Worm (Caenorhabditis elegans) whole organism, L3 larva: ENCODE measurements around the gene F35A5.1.

Experiments used
- R02D3.7 ChIP-seq: fragments of 150-350 bp; optimal IDR thresholded peaks from 2 replicates; lab custom pipeline; 2014; ENCODE audit warnings: missing biosample characterization, missing genetic modification characterization
- ZK546.5 ChIP-seq: sonication (generic microtip); optimal IDR thresholded peaks from 2 replicates; lab custom pipeline; 2017; ENCODE audit warnings: missing biosample characterization, missing genetic modification characterization
- ama-1 ChIP-seq: fragments of 150-350 bp; optimal IDR thresholded peaks from 2 replicates; lab custom pipeline; 2018
- ceh-16 ChIP-seq: sonication (generic microtip); optimal IDR thresholded peaks from 2 replicates; lab custom pipeline; 2017; ENCODE audit warnings: missing biosample characterization, missing genetic modification characterization
- ceh-28 ChIP-seq: fragments of 150-350 bp; optimal IDR thresholded peaks from 2 replicates; lab custom pipeline; 2014; ENCODE audit warnings: missing biosample characterization, missing genetic modification reagents, missing genetic modification characterization
- ceh-82 ChIP-seq: fragments of 150-350 bp; optimal IDR thresholded peaks from 2 replicates; lab custom pipeline; 2014; ENCODE audit warnings: missing biosample characterization, missing genetic modification characterization
- ceh-9 ChIP-seq: sonication (generic microtip); optimal IDR thresholded peaks from 2 replicates; lab custom pipeline; 2018; ENCODE audit warnings: missing biosample characterization, missing genetic modification characterization
- daf-12 ChIP-seq: fragments of 150-350 bp; optimal IDR thresholded peaks from 2 replicates; lab custom pipeline; 2014; ENCODE audit warnings: missing biosample characterization, missing genetic modification reagents, missing genetic modification characterization
- egl-27 ChIP-seq: sonication (generic microtip); optimal IDR thresholded peaks from 4 replicates; lab custom pipeline; 2017; ENCODE audit warnings: missing biosample characterization, missing genetic modification reagents, missing genetic modification characterization
- egl-5 ChIP-seq: fragments of 150-350 bp; optimal IDR thresholded peaks from 2 replicates; lab custom pipeline; 2017; ENCODE audit warnings: missing biosample characterization, missing genetic modification reagents, missing genetic modification characterization, inconsistent platforms
- elt-1 ChIP-seq: fragments of 150-350 bp; optimal IDR thresholded peaks from 2 replicates; lab custom pipeline; 2014; ENCODE audit warnings: missing biosample characterization, missing genetic modification characterization
- elt-2 ChIP-seq: sonication (generic microtip); optimal IDR thresholded peaks from 2 replicates; lab custom pipeline; 2016; ENCODE audit warnings: missing genetic modification reagents, mild to moderate bottlenecking, missing genetic modification characterization, missing compliant biosample characterization
- eor-1 ChIP-seq, 2 experiments: fragments of 150-350 bp; optimal IDR thresholded peaks; 2 replicates each; lab custom pipeline; 2014 to 2018; ENCODE audit warnings: missing biosample characterization in 2 of 2, missing genetic modification characterization in 2 of 2
- fkh-10 ChIP-seq: sonication (generic microtip); optimal IDR thresholded peaks from 2 replicates; lab custom pipeline; 2017; ENCODE audit warnings: missing biosample characterization, missing genetic modification reagents, missing genetic modification characterization
- fkh-2 ChIP-seq: fragments of 150-350 bp; optimal IDR thresholded peaks from 2 replicates; lab custom pipeline; 2014; ENCODE audit warnings: missing biosample characterization, missing genetic modification reagents, missing genetic modification characterization
- fos-1 ChIP-seq: fragments of 150-350 bp; optimal IDR thresholded peaks from 2 replicates; lab custom pipeline; 2014; ENCODE audit warnings: missing biosample characterization, missing genetic modification characterization
- hmg-11 ChIP-seq: sonication (generic microtip); optimal IDR thresholded peaks from 2 replicates; lab custom pipeline; 2016; ENCODE audit warnings: missing genetic modification characterization, missing compliant biosample characterization
- jun-1 ChIP-seq: fragments of 150-350 bp; optimal IDR thresholded peaks from 2 replicates; lab custom pipeline; 2014; ENCODE audit warnings: missing biosample characterization, missing genetic modification reagents, missing genetic modification characterization
- lin-15B ChIP-seq: fragments of 150-350 bp; optimal IDR thresholded peaks from 2 replicates; lab custom pipeline; 2014; ENCODE audit warnings: missing biosample characterization, missing genetic modification characterization
- lin-39 ChIP-seq: fragments of 150-350 bp; optimal IDR thresholded peaks from 2 replicates; lab custom pipeline; 2018; ENCODE audit warnings: missing biosample characterization, missing genetic modification reagents, missing genetic modification characterization
- mdl-1 ChIP-seq: fragments of 150-350 bp; optimal IDR thresholded peaks from 2 replicates; lab custom pipeline; 2014; ENCODE audit warnings: missing biosample characterization, missing genetic modification characterization
- mml-1 ChIP-seq: fragments of 150-350 bp; sonication (generic microtip); optimal IDR thresholded peaks from 3 replicates; lab custom pipeline; 2014; ENCODE audit warnings: missing biosample characterization, missing genetic modification characterization
- nfya-1 ChIP-seq: sonication (generic microtip); optimal IDR thresholded peaks from 2 replicates; lab custom pipeline; 2017; ENCODE audit warnings: missing genetic modification characterization, mild to moderate bottlenecking, missing compliant biosample characterization, antibody characterized with exemption, moderate library complexity; ENCODE audit not compliant: insufficient read depth
- nhr-23 ChIP-seq: fragments of 150-350 bp; optimal IDR thresholded peaks from 2 replicates; lab custom pipeline; 2014; ENCODE audit warnings: missing biosample characterization, missing genetic modification reagents, missing genetic modification characterization
- nhr-237 ChIP-seq: fragments of 150-350 bp; optimal IDR thresholded peaks from 2 replicates; lab custom pipeline; 2014; ENCODE audit warnings: missing biosample characterization, missing genetic modification characterization
- nhr-25 ChIP-seq: sonication (generic microtip); optimal IDR thresholded peaks from 2 replicates; lab custom pipeline; 2017; ENCODE audit warnings: missing biosample characterization, missing genetic modification characterization
- nhr-43 ChIP-seq: sonication (generic microtip); optimal IDR thresholded peaks from 2 replicates; lab custom pipeline; 2016; ENCODE audit warnings: mild to moderate bottlenecking, missing genetic modification characterization, missing compliant biosample characterization; ENCODE audit not compliant: poor library complexity, severe bottlenecking
- nhr-76 ChIP-seq: fragments of 150-350 bp; sonication (generic microtip); optimal IDR thresholded peaks from 5 replicates; lab custom pipeline; 2014; ENCODE audit warnings: missing biosample characterization, missing genetic modification characterization
- nhr-77 ChIP-seq: fragments of 150-350 bp; optimal IDR thresholded peaks from 2 replicates; lab custom pipeline; 2014; ENCODE audit warnings: missing biosample characterization, missing genetic modification characterization
- pha-4 ChIP-seq: fragments of 150-350 bp; optimal IDR thresholded peaks from 2 replicates; lab custom pipeline; 2014; ENCODE audit warnings: missing biosample characterization, missing genetic modification reagents, missing genetic modification characterization
- pqm-1 ChIP-seq: fragments of 150-350 bp; optimal IDR thresholded peaks from 2 replicates; lab custom pipeline; 2017; ENCODE audit warnings: missing biosample characterization, missing genetic modification characterization, inconsistent platforms
- sea-2 ChIP-seq: fragments of 150-350 bp; sonication (generic microtip); optimal IDR thresholded peaks from 4 replicates; lab custom pipeline; 2014; ENCODE audit warnings: missing biosample characterization, missing genetic modification reagents, missing genetic modification characterization
- tbx-2 ChIP-seq: sonication (generic microtip); optimal IDR thresholded peaks from 2 replicates; lab custom pipeline; 2016; ENCODE audit warnings: mild to moderate bottlenecking, missing genetic modification characterization, missing compliant biosample characterization
- unc-39 ChIP-seq: sonication (generic microtip); optimal IDR thresholded peaks from 4 replicates; lab custom pipeline; 2017; ENCODE audit warnings: missing biosample characterization, missing genetic modification characterization
- unc-62 ChIP-seq: fragments of 150-350 bp; sonication (generic microtip); optimal IDR thresholded peaks from 4 replicates; lab custom pipeline; 2014; ENCODE audit warnings: missing biosample characterization, missing genetic modification reagents, missing genetic modification characterization
- zag-1 ChIP-seq: fragments of 150-350 bp; optimal IDR thresholded peaks from 2 replicates; lab custom pipeline; 2014; ENCODE audit warnings: missing biosample characterization, missing genetic modification characterization

F35A5.1 gene

DNA sequence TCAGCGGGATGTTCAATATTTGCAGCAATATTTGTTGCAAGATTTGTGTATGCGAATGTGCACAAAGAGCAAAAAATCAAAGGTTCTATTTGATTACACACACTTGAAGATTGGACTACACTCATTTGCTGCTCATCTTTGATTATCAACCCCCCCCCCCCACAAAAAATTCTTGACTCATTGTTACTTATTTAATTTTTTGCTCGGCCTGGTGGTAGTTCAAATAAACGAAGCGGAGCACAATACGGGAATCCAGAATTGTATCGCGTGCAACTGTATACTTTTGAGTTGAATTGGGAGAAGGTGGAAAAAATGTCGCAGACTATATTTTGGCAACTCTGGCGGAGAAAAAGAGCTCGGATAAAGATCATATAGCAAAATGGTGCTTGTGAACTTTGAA is 11.6 kb upstream of the F35A5.1 start, which contains the start of gene F35A5.5:
Gene F35A5.5 (minus strand): TSS at position 101 of the 400 bp plus-strand sequence.
- TF ChIP-seq nhr-43 (tag; lab: Kevin White, UChicago) = no peak
- no peak for TF ChIP-seq nhr-23 (tag; lab: Kevin White, UChicago)
- TF ChIP-seq fkh-10 = no peak
- TF ChIP-seq nhr-76 (tag; lab: Kevin White, UChicago) = no peak
- no peak for TF ChIP-seq mml-1
- no peak for TF ChIP-seq lin-39 (tag; lab: Kevin White, UChicago)
- no peak for TF ChIP-seq fos-1 (tag; lab: Kevin White, UChicago)
- no peak for TF ChIP-seq nhr-25 (tag; lab: Kevin White, UChicago)
- no peak for TF ChIP-seq mdl-1 (tag; lab: Kevin White, UChicago)
- no peak for TF ChIP-seq nhr-77 (tag; lab: Kevin White, UChicago)
- TF ChIP-seq unc-62 (GFP tag; lab: Kevin White, UChicago) = no peak
- TF ChIP-seq elt-2 (tag; lab: Kevin White, UChicago) = no peak
- no peak for TF ChIP-seq pha-4 (tag; lab: Kevin White, UChicago)

DNA sequence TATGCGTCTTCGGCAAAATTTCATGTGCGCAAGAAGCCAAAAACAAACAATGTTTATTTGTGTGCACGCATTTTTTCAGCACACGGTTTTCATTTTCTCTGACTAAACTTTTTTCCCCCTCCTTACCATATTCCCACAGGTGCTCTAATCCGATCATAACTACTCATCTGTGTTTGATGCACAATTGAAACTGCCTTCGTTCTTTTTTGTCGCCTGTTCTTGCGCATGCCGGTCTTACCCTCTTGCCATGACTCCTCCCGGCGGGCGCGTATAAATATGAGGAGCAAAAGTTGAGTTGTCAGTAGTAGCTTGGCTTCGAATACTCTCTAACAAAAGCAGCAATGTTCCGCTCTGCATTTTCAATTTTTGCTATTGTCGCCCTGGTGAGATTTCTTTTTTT is 9.4 kb upstream of the F35A5.1 start, which contains the start of gene abu-10:
Gene abu-10 (plus strand): TSS at position 301 of the 400 bp plus-strand sequence.
- TF ChIP-seq ama-1 (lab: Kevin White, UChicago) = no peak
- TF ChIP-seq ceh-28 (tag; lab: Kevin White, UChicago) = no peak
- no peak for TF ChIP-seq nhr-43 (tag; lab: Kevin White, UChicago)
- TF ChIP-seq zag-1 = no peak

DNA sequence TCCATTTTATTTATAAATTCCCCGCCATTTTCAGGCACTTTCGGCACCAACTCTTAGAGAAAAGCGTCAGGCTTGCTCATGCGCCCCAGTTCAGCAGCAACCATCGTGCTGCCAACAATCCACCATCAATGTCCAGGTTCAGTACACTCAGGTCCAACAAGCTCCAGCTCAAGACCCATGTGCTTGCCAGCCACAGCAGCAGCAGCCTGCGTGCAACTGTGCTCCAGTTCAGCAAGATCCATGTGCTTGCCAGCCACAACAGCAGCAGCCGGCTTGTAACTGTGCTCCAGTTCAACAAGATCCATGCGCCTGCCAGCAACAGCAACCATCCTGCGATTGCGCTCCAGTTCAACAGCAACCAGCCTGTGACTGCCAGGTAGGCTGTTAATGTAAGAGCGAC is 9.0 kb upstream of the F35A5.1 start:
- TF ChIP-seq nhr-23 (tag; lab: Kevin White, UChicago) (no peak), eor-1 (tag; optimal IDR thresholded peaks at IDR 0.05; lab: Kevin White, UChicago) (no peak), fkh-10 (no peak), daf-12 (tag; lab: Kevin White, UChicago) (no peak), unc-39 (tag; lab: Kevin White, UChicago) (no peak), tbx-2 (no peak), elt-2 (tag; lab: Kevin White, UChicago) (no peak), nhr-25 (tag; lab: Kevin White, UChicago) (no peak), nhr-77 (tag; lab: Kevin White, UChicago) (no peak), nfya-1 (tag; lab: Kevin White, UChicago) (no peak), hmg-11 (tag; lab: Kevin White, UChicago) (no peak), elt-1 (no peak), lin-15B (tag; lab: Kevin White, UChicago) (no peak), pqm-1 (tag; lab: Kevin White, UChicago) (no peak), ZK546.5 (tag; lab: Kevin White, UChicago) (no peak)
- TF ChIP-seq, all 47 proteins: peak for 0

DNA sequence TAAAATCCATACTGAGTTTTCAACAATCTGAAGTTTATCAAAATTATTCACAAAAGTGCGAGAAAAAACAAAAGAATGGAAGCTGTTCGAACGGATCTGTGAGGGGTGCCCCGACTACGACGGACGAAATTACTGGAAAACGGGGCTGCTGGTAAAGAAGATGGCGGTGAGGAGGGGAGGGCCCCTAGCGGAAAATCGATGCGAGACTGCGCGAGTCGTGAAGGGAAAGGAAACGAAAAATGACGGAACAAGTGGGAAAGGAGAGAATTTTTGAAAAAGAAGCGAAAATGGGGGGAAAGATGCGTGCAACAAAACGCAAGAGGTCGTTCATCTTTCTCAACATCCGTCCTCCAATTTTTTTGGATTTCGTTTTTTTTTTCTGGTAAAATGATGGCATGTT is 4.5 kb upstream of the F35A5.1 start:
- TF ChIP-seq pha-4 (tag; lab: Kevin White, UChicago) = no peak
- TF ChIP-seq sea-2 = no peak
- no peak for TF ChIP-seq nhr-43 (tag; lab: Kevin White, UChicago)
- no peak for TF ChIP-seq ceh-9 (tag; lab: Kevin White, UChicago)
- TF ChIP-seq daf-12 (tag; lab: Kevin White, UChicago) = no peak
- no peak for TF ChIP-seq nhr-237
- no peak for TF ChIP-seq jun-1 (tag; lab: Kevin White, UChicago)
- no peak for TF ChIP-seq ceh-16 (tag; lab: Kevin White, UChicago)
- peak; percentile 20 for TF ChIP-seq fkh-10
- TF ChIP-seq nfya-1 (tag; lab: Kevin White, UChicago) = peak; percentile 52
- no peak for TF ChIP-seq mdl-1 (tag; lab: Kevin White, UChicago)
- TF ChIP-seq egl-27 (tag; lab: Kevin White, UChicago) = no peak
- no peak for TF ChIP-seq ama-1 (lab: Kevin White, UChicago)
- TF ChIP-seq elt-2 (tag; lab: Kevin White, UChicago) = no peak
- TF ChIP-seq lin-39 (tag; lab: Kevin White, UChicago) = peak; percentile 82
- TF ChIP-seq pqm-1 (tag; lab: Kevin White, UChicago) = no peak
- TF ChIP-seq R02D3.7 (tag; lab: Kevin White, UChicago) = no peak
- no peak for TF ChIP-seq ZK546.5 (tag; lab: Kevin White, UChicago)
- TF ChIP-seq fos-1 (tag; lab: Kevin White, UChicago) = no peak
- TF ChIP-seq ceh-28 (tag; lab: Kevin White, UChicago) = no peak
- no peak for TF ChIP-seq ceh-82
- no peak for TF ChIP-seq elt-1
- no peak for TF ChIP-seq egl-5 (tag; lab: Kevin White, UChicago)
- TF ChIP-seq nhr-76 (tag; lab: Kevin White, UChicago) = no peak
- no peak for TF ChIP-seq nhr-23 (tag; lab: Kevin White, UChicago)
- no peak for TF ChIP-seq eor-1 (tag; optimal IDR thresholded peaks at IDR 0.05; lab: Kevin White, UChicago)
- TF ChIP-seq hmg-11 (tag; lab: Kevin White, UChicago) = peak; percentile 44
- no peak for TF ChIP-seq fkh-2 (tag; lab: Kevin White, UChicago)
- no peak for TF ChIP-seq nhr-77 (tag; lab: Kevin White, UChicago)
